Fruit fly (Drosophila melanogaster) whole organism, embryonic: ENCODE data around the gene CG14598.

Experiments
- ATbp ChIP-seq: fragments of 200-800 bp; sonication (Bioruptor generic); optimal IDR thresholded peaks from 2 replicates; lab custom pipeline; 2017; ENCODE audit warnings: missing biosample characterization, mild to moderate bottlenecking, missing genetic modification characterization, missing genetic modification reagents
- Atf3 ChIP-seq: fragments of 200-800 bp; sonication (Bioruptor generic); optimal IDR thresholded peaks from 3 replicates; lab custom pipeline; 2016; ENCODE audit warnings: missing biosample characterization, missing genetic modification characterization
- B-H2 ChIP-seq: fragments of 200-800 bp; sonication (Bioruptor generic); optimal IDR thresholded peaks from 2 replicates; lab custom pipeline; 2018; ENCODE audit warnings: missing biosample characterization, mild to moderate bottlenecking, missing genetic modification characterization
- CG10321 ChIP-seq: fragments of 200-800 bp; sonication (Bioruptor generic); IDR thresholded peaks from 2 replicates; pipeline ENCODE4 v1.3.6; 2022; ENCODE audit warnings: missing biosample characterization, missing genetic modification characterization
- CG10366 ChIP-seq: fragments of 200-800 bp; sonication (Bioruptor generic); IDR thresholded peaks from 2 replicates; pipeline ENCODE4 v1.3.6; 2022; ENCODE audit warnings: missing biosample characterization, missing genetic modification characterization
- CG10565 ChIP-seq: fragments of 200-800 bp; sonication (Bioruptor generic); optimal IDR thresholded peaks from 3 replicates; lab custom pipeline; 2016; ENCODE audit warnings: missing biosample characterization, mild to moderate bottlenecking, missing genetic modification characterization
- CG12659 ChIP-seq: fragments of 200-800 bp; sonication (Bioruptor generic); optimal IDR thresholded peaks from 3 replicates; lab custom pipeline; 2017; ENCODE audit warnings: mild to moderate bottlenecking, missing biosample characterization, missing genetic modification reagents, missing genetic modification characterization
- CG12744 ChIP-seq: fragments of 200-800 bp; sonication (Bioruptor generic); optimal IDR thresholded peaks from 2 replicates; lab custom pipeline; 2016; ENCODE audit warnings: missing biosample characterization, missing genetic modification characterization
- CG13775 ChIP-seq: fragments of 200-800 bp; sonication (Bioruptor generic); optimal IDR thresholded peaks from 3 replicates; lab custom pipeline; 2017; ENCODE audit warnings: missing biosample characterization, mild to moderate bottlenecking, missing genetic modification characterization
- CG14441 ChIP-seq: fragments of 200-800 bp; sonication (Bioruptor generic); IDR thresholded peaks from 2 replicates; pipeline ENCODE4 v1.3.6; 2022; ENCODE audit warnings: missing biosample characterization, missing genetic modification characterization
- CG14860 ChIP-seq: fragments of 200-800 bp; sonication (Bioruptor generic); IDR thresholded peaks from 3 replicates; pipeline ENCODE4 v1.3.6; 2022; ENCODE audit warnings: missing biosample characterization, missing genetic modification characterization; ENCODE audit not compliant: partially characterized antibody
- CG14965 ChIP-seq: fragments of 200-800 bp; sonication (Bioruptor generic); optimal IDR thresholded peaks from 2 replicates; lab custom pipeline; 2016; ENCODE audit warnings: missing biosample characterization, missing genetic modification characterization, borderline replicate concordance
- CG17385 ChIP-seq: fragments of 200-800 bp; sonication (Bioruptor generic); optimal IDR thresholded peaks from 3 replicates; lab custom pipeline; 2018; ENCODE audit warnings: missing biosample characterization, mild to moderate bottlenecking, missing genetic modification characterization
- CG17612 ChIP-seq: fragments of 200-800 bp; sonication (Bioruptor generic); IDR thresholded peaks from 2 replicates; pipeline ENCODE4 v1.3.6; 2022; ENCODE audit warnings: missing biosample characterization, missing genetic modification characterization
- CG1832 ChIP-seq: fragments of 200-800 bp; sonication (Bioruptor generic); optimal IDR thresholded peaks from 2 replicates; lab custom pipeline; 2017; ENCODE audit warnings: missing biosample characterization, mild to moderate bottlenecking, missing genetic modification characterization, inconsistent platforms
- CG30020 ChIP-seq: fragments of 200-800 bp; optimal IDR thresholded peaks from 2 replicates; lab custom pipeline; 2019; ENCODE audit warnings: missing biosample characterization, mild to moderate bottlenecking, missing genetic modification characterization, moderate library complexity
- CG3163 ChIP-seq: fragments of 200-800 bp; sonication (Bioruptor generic); optimal IDR thresholded peaks from 3 replicates; lab custom pipeline; 2016; ENCODE audit warnings: missing biosample characterization, missing genetic modification characterization
- CG32532 ChIP-seq: fragments of 200-800 bp; sonication (Bioruptor generic); IDR thresholded peaks from 2 replicates; pipeline ENCODE4 v1.3.6; 2022; ENCODE audit warnings: missing biosample characterization, missing genetic modification characterization
- CG43689 ChIP-seq: fragments of 200-800 bp; sonication (Bioruptor generic); IDR thresholded peaks from 2 replicates; pipeline ENCODE4 v1.3.6; 2022; ENCODE audit warnings: missing biosample characterization, missing genetic modification characterization
- CG4707 ChIP-seq: fragments of 200-800 bp; sonication (Bioruptor generic); optimal IDR thresholded peaks from 2 replicates; lab custom pipeline; 2018; ENCODE audit warnings: missing biosample characterization, mild to moderate bottlenecking, missing genetic modification characterization, moderate library complexity
- CG6791 ChIP-seq: fragments of 200-800 bp; sonication (Bioruptor generic); IDR thresholded peaks from 3 replicates; pipeline ENCODE4 v1.3.6; 2022; ENCODE audit warnings: missing biosample characterization, missing genetic modification characterization; ENCODE audit not compliant: partially characterized antibody
- CG6813 ChIP-seq: fragments of 200-800 bp; sonication (Bioruptor generic); optimal IDR thresholded peaks from 2 replicates; lab custom pipeline; 2017; ENCODE audit warnings: missing biosample characterization, missing genetic modification characterization, mild to moderate bottlenecking, moderate library complexity, missing genetic modification reagents
- CG7271 ChIP-seq: fragments of 200-800 bp; sonication (Bioruptor generic); optimal IDR thresholded peaks from 2 replicates; lab custom pipeline; 2018; ENCODE audit warnings: missing biosample characterization, mild to moderate bottlenecking, missing genetic modification characterization, moderate library complexity
- CG7987 ChIP-seq: fragments of 200-800 bp; sonication (Bioruptor generic); optimal IDR thresholded peaks from 2 replicates; lab custom pipeline; 2018; ENCODE audit warnings: missing biosample characterization, mild to moderate bottlenecking, missing genetic modification characterization, moderate library complexity
- CG8765 ChIP-seq: fragments of 200-800 bp; sonication (Bioruptor generic); IDR thresholded peaks from 2 replicates; pipeline ENCODE4 v1.3.6; 2022; ENCODE audit warnings: missing biosample characterization, missing genetic modification characterization
- CG9727 ChIP-seq: fragments of 200-800 bp; sonication (Bioruptor generic); optimal IDR thresholded peaks from 3 replicates; lab custom pipeline; 2017; ENCODE audit warnings: missing biosample characterization, mild to moderate bottlenecking, missing genetic modification characterization
- CG9817 ChIP-seq: fragments of 200-800 bp; sonication (Bioruptor generic); optimal IDR thresholded peaks from 2 replicates; lab custom pipeline; 2018; ENCODE audit warnings: missing biosample characterization, mild to moderate bottlenecking, missing genetic modification characterization, moderate library complexity
- Eip74EF ChIP-seq, 2 experiments: fragments of 200-800 bp in 1 of 2; fragments of >200 bp in 1 of 2; sonication (Bioruptor generic) in 1 of 2; optimal IDR thresholded peaks; 2 replicates each; lab custom pipeline; 2017 to 2019; ENCODE audit warnings: missing biosample characterization in 2 of 2, missing genetic modification characterization in 2 of 2, mild to moderate bottlenecking in 1 of 2, moderate library complexity in 1 of 2
- NFAT ChIP-seq: fragments of 200-800 bp; sonication (Bioruptor generic); IDR thresholded peaks from 2 replicates; pipeline ENCODE4 v1.3.6; 2022; ENCODE audit warnings: missing biosample characterization, missing genetic modification characterization
- Neu2 ChIP-seq: fragments of 200-800 bp; sonication (Bioruptor generic); optimal IDR thresholded peaks from 3 replicates; lab custom pipeline; 2016; ENCODE audit warnings: missing biosample characterization, missing genetic modification characterization, borderline replicate concordance
- Nf-YA ChIP-seq: fragments of 200-800 bp; sonication (Bioruptor generic); IDR thresholded peaks from 2 replicates; pipeline ENCODE4 v1.3.6; 2022; ENCODE audit warnings: missing biosample characterization, missing genetic modification characterization
- Rfx ChIP-seq: fragments of 200-800 bp; sonication (Bioruptor generic); IDR thresholded peaks from 2 replicates; pipeline ENCODE4 v1.3.6; 2022; ENCODE audit warnings: missing biosample characterization, missing genetic modification characterization
- Usf ChIP-seq: fragments of 200-800 bp; sonication (Bioruptor generic); optimal IDR thresholded peaks from 2 replicates; lab custom pipeline; 2017; ENCODE audit warnings: missing genotype, missing biosample characterization, missing genetic modification characterization
- Vsx1 ChIP-seq: fragments of 200-800 bp; sonication (Bioruptor generic); optimal IDR thresholded peaks from 2 replicates; lab custom pipeline; 2017; ENCODE audit warnings: missing biosample characterization, mild to moderate bottlenecking, missing genetic modification characterization, missing genetic modification reagents
- Xrp1 ChIP-seq: fragments of 200-800 bp; sonication (Bioruptor generic); IDR thresholded peaks from 2 replicates; pipeline ENCODE4 v1.3.6; 2022; ENCODE audit warnings: missing biosample characterization, missing genetic modification characterization
- ato ChIP-seq: fragments of 200-800 bp; sonication (Bioruptor generic); IDR thresholded peaks from 2 replicates; pipeline ENCODE4 v1.3.6; 2022; ENCODE audit warnings: missing biosample characterization, missing genetic modification characterization; ENCODE audit not compliant: partially characterized antibody
- az2 ChIP-seq: fragments of 200-800 bp; sonication (Bioruptor generic); optimal IDR thresholded peaks from 3 replicates; lab custom pipeline; 2016; ENCODE audit warnings: missing biosample characterization, missing genetic modification characterization
- danr ChIP-seq: fragments of 200-800 bp; sonication (Bioruptor generic); IDR thresholded peaks from 2 replicates; pipeline ENCODE4 v1.3.6; 2022; ENCODE audit warnings: missing biosample characterization, missing genetic modification characterization
- dm ChIP-seq: fragments of 200-800 bp; sonication (Bioruptor generic); optimal IDR thresholded peaks from 3 replicates; lab custom pipeline; 2016; ENCODE audit warnings: missing biosample characterization, missing genetic modification characterization
- lbe ChIP-seq: fragments of 200-800 bp; sonication (Bioruptor generic); optimal IDR thresholded peaks from 2 replicates; lab custom pipeline; 2016; ENCODE audit warnings: missing biosample characterization, mild to moderate bottlenecking, missing genetic modification characterization
- nmo ChIP-seq: fragments of 200-800 bp; sonication (Bioruptor generic); optimal IDR thresholded peaks from 2 replicates; lab custom pipeline; 2018; ENCODE audit warnings: missing biosample characterization, mild to moderate bottlenecking, missing genetic modification characterization, moderate library complexity
- pan ChIP-seq, 4 experiments: fragments of >200 bp in 3 of 4; fragments of 200-800 bp in 1 of 4; sonication (Bioruptor generic) in 1 of 4; optimal IDR thresholded peaks in 3 of 4; IDR thresholded peaks in 1 of 4; 2 replicates each; pipeline versions ENCODE4 v1.3.6 to Lab custom; 2017 to 2022; ENCODE audit warnings: missing biosample characterization in 2 of 4, missing genetic modification characterization in 2 of 4, mixed read lengths in 1 of 4
- repo ChIP-seq: fragments of 200-800 bp; sonication (Bioruptor generic); optimal IDR thresholded peaks from 2 replicates; lab custom pipeline; 2016; ENCODE audit warnings: missing biosample characterization, missing genetic modification characterization
- scrt ChIP-seq: fragments of 200-800 bp; sonication (Bioruptor generic); optimal IDR thresholded peaks from 2 replicates; lab custom pipeline; 2018; ENCODE audit warnings: missing biosample characterization, mild to moderate bottlenecking, missing genetic modification characterization, moderate library complexity
- stc ChIP-seq: fragments of 200-800 bp; sonication (Bioruptor generic); IDR thresholded peaks from 2 replicates; pipeline ENCODE4 v1.3.6; 2022; ENCODE audit warnings: missing biosample characterization, missing genetic modification characterization
- ttk ChIP-seq: fragments of 200-800 bp; sonication (Bioruptor generic); IDR thresholded peaks from 2 replicates; pipeline ENCODE4 v2.1.2; 2022; ENCODE audit warnings: missing biosample characterization, missing genetic modification characterization
- wor ChIP-seq: fragments of 200-800 bp; sonication (Bioruptor generic); IDR thresholded peaks from 2 replicates; pipeline ENCODE4 v1.3.6; 2022; ENCODE audit warnings: missing biosample characterization, missing genetic modification characterization
- zen2 ChIP-seq: fragments of 200-800 bp; sonication (Bioruptor generic); IDR thresholded peaks from 3 replicates; pipeline ENCODE4 v1.3.6; 2022; ENCODE audit warnings: missing biosample characterization, missing genetic modification characterization; ENCODE audit not compliant: partially characterized antibody
- zf30C ChIP-seq: fragments of 200-800 bp; sonication (Bioruptor generic); optimal IDR thresholded peaks from 3 replicates; lab custom pipeline; 2018; ENCODE audit warnings: missing biosample characterization, mild to moderate bottlenecking, missing genetic modification characterization

Gene CG14598

dm6 chr3R:7474616-7475120, 35.1 kb downstream of the CG14598 start (continued):
- TF ChIP-seq Nf-YA (GFP tag; lab: Robert Waterston, UW): peak; percentile 29; the same call in 1 of the 2 replicates
- TF ChIP-seq CG13775: no peak
- TF ChIP-seq stc (GFP tag; lab: Robert Waterston, UW): 0 out of 2 replicates have a peak, but pooled peaks have one; percentile 64
- TF ChIP-seq CG6791 (GFP tag; lab: Robert Waterston, UW): peak; percentile 100
- TF ChIP-seq CG7271 (tag; lab: Kevin White, UChicago): no peak
- TF ChIP-seq Rfx (GFP tag; lab: Robert Waterston, UW): peak; percentile 70; the same call in 1 of the 2 replicates
- TF ChIP-seq pan (optimal IDR thresholded peaks at IDR 0.05; lab: Kevin White, UChicago): no peak
- peak in 1 of 2 experiments; percentile 55 for TF ChIP-seq pan (GFP tag; optimal IDR thresholded peaks at IDR 0.05 in 1 of 2, IDR thresholded peaks at IDR 0.05 in 1 of 2)
- TF ChIP-seq lbe (GFP tag; lab: Kevin White, UChicago): no peak
- TF ChIP-seq CG9727 (GFP tag; lab: Kevin White, UChicago): no peak
- peak; percentile 57 for TF ChIP-seq CG10321 (GFP tag; lab: Robert Waterston, UW)
- peak; percentile 62 for TF ChIP-seq zf30C (GFP tag; lab: Kevin White, UChicago)
- peak; percentile 92 for TF ChIP-seq zen2 (GFP tag; lab: Robert Waterston, UW)
- peak; percentile 28 for TF ChIP-seq nmo
- peak; percentile 48 for TF ChIP-seq CG9817 (tag; lab: Kevin White, UChicago)
- TF ChIP-seq CG12659 (GFP tag; lab: Kevin White, UChicago): peak; percentile 48
- TF ChIP-seq Usf (GFP tag; lab: Kevin White, UChicago): no peak
- TF ChIP-seq Xrp1 (GFP tag; lab: Robert Waterston, UW): peak; percentile 60
- peak; percentile 78 for TF ChIP-seq CG4707
- TF ChIP-seq CG14860 (GFP tag; lab: Robert Waterston, UW): peak; percentile 98
- no peak for TF ChIP-seq az2 (GFP tag; lab: Kevin White, UChicago)
- TF ChIP-seq B-H2 (GFP tag; lab: Kevin White, UChicago): peak; percentile 96
- peak; percentile 6 for TF ChIP-seq Vsx1 (GFP tag; lab: Kevin White, UChicago)
- TF ChIP-seq CG10366: peak; percentile 51
- peak; percentile 51 for TF ChIP-seq ttk (GFP tag; lab: Robert Waterston, UW)
- peak; percentile 42 for TF ChIP-seq Atf3 (GFP tag; lab: Kevin White, UChicago)
- no peak for TF ChIP-seq CG14965
- TF ChIP-seq CG8765: peak; percentile 50
- no peak for TF ChIP-seq CG1832 (GFP tag; lab: Kevin White, UChicago)
- TF ChIP-seq CG14441 (GFP tag; lab: Robert Waterston, UW): peak; percentile 39; the same call in 1 of the 2 replicates
- TF ChIP-seq dm (GFP tag; lab: Kevin White, UChicago): peak; percentile 35
- TF ChIP-seq CG17385: peak; percentile 24
- peak; percentile 75 for TF ChIP-seq CG32532 (GFP tag; lab: Robert Waterston, UW)
- peak; percentile 50 for TF ChIP-seq CG3163
- peak; percentile 34 for TF ChIP-seq CG7987 (GFP tag; lab: Kevin White, UChicago)
- peak; percentile 81 for TF ChIP-seq CG6813
- TF ChIP-seq CG30020 (tag; lab: Kevin White, UChicago): no peak
- TF ChIP-seq ato (GFP tag; lab: Robert Waterston, UW): peak; percentile 95
- peak; percentile 11 for TF ChIP-seq CG12744 (GFP tag; lab: Kevin White, UChicago)
- TF ChIP-seq Neu2 (GFP tag; lab: Kevin White, UChicago): no peak
- peak; percentile 14 for TF ChIP-seq scrt
- TF ChIP-seq danr (GFP tag; lab: Robert Waterston, UW): no peak
- no peak for TF ChIP-seq CG10565 (GFP tag; lab: Kevin White, UChicago)
- TF ChIP-seq ATbp (GFP tag; lab: Kevin White, UChicago): peak; percentile 64
- TF ChIP-seq Eip74EF (GFP tag; optimal IDR thresholded peaks at IDR 0.05; lab: Kevin White, UChicago): peak in 1 of 2 experiments; percentile 86
- no peak for TF ChIP-seq CG43689 (GFP tag; lab: Robert Waterston, UW)
- TF ChIP-seq CG17612 (GFP tag; lab: Robert Waterston, UW): no peak
- peak; percentile 62 for TF ChIP-seq repo (GFP tag; lab: Kevin White, UChicago)
- peak; percentile 63 for TF ChIP-seq NFAT (GFP tag; lab: Robert Waterston, UW)
- TF ChIP-seq wor: no peak
